Fruit fly (Drosophila melanogaster) whole organism, prepupa: Measurements from ENCODE around the gene oc.

Experiments
- CG10669 ChIP-seq: fragments of 200-800 bp; sonication (Bioruptor generic); optimal IDR thresholded peaks from 3 replicates; lab custom pipeline; 2018; ENCODE audit warnings: missing biosample characterization, mild to moderate bottlenecking, missing genetic modification characterization, moderate library complexity
- CG11294 ChIP-seq: fragments of 200-800 bp; sonication (Bioruptor generic); IDR thresholded peaks from 2 replicates; pipeline ENCODE4 v1.3.6; 2022; ENCODE audit warnings: missing biosample characterization, missing genetic modification characterization
- CG11762 ChIP-seq: fragments of 200-800 bp; sonication (Bioruptor generic); optimal IDR thresholded peaks from 3 replicates; lab custom pipeline; 2016; ENCODE audit warnings: missing biosample characterization, missing genetic modification characterization; ENCODE audit not compliant: insufficient read depth
- CG11902 ChIP-seq: fragments of 200-800 bp; sonication (Bioruptor generic); optimal IDR thresholded peaks from 3 replicates; lab custom pipeline; 2016; ENCODE audit warnings: missing biosample characterization, missing genetic modification characterization
- CG15336 ChIP-seq: fragments of 200-800 bp; sonication (Bioruptor generic); IDR thresholded peaks from 2 replicates; pipeline ENCODE4 v1.3.6; 2022; ENCODE audit warnings: missing biosample characterization, missing genetic modification characterization
- CG1621 ChIP-seq: fragments of 200-800 bp; sonication (Bioruptor generic); optimal IDR thresholded peaks from 3 replicates; lab custom pipeline; 2018; ENCODE audit warnings: missing biosample characterization, mild to moderate bottlenecking, missing genetic modification characterization
- CG16779 ChIP-seq: fragments of 200-800 bp; sonication (Bioruptor generic); optimal IDR thresholded peaks from 3 replicates; lab custom pipeline; 2017; ENCODE audit warnings: missing biosample characterization, mild to moderate bottlenecking, missing genetic modification characterization
- CG3032 ChIP-seq: fragments of 200-800 bp; optimal IDR thresholded peaks from 2 replicates; lab custom pipeline; 2019; ENCODE audit warnings: missing biosample characterization, mild to moderate bottlenecking, missing genetic modification characterization, moderate library complexity
- CG31627 ChIP-seq: fragments of 200-800 bp; sonication (Bioruptor generic); optimal IDR thresholded peaks from 3 replicates; lab custom pipeline; 2016; ENCODE audit warnings: missing biosample characterization, missing genetic modification characterization
- CG32006 ChIP-seq: fragments of 200-800 bp; sonication (Bioruptor generic); optimal IDR thresholded peaks from 3 replicates; lab custom pipeline; 2017; ENCODE audit warnings: missing biosample characterization, mild to moderate bottlenecking, missing genetic modification characterization
- CG34406 ChIP-seq: fragments of 200-800 bp; sonication (Bioruptor generic); optimal IDR thresholded peaks from 3 replicates; lab custom pipeline; 2016; ENCODE audit warnings: missing biosample characterization, missing genetic modification characterization
- CG3919 ChIP-seq: fragments of 200-800 bp; sonication (Bioruptor generic); optimal IDR thresholded peaks from 3 replicates; lab custom pipeline; 2016; ENCODE audit warnings: missing biosample characterization, missing genetic modification characterization
- CG4318 ChIP-seq: fragments of 200-800 bp; sonication (Bioruptor generic); optimal IDR thresholded peaks from 3 replicates; lab custom pipeline; 2017; ENCODE audit warnings: missing biosample characterization, mild to moderate bottlenecking, missing genetic modification characterization
- CG6163 ChIP-seq: fragments of 200-800 bp; sonication (Bioruptor generic); IDR thresholded peaks from 3 replicates; pipeline ENCODE4 v1.3.6; 2022; ENCODE audit warnings: missing biosample characterization, missing genetic modification characterization
- CG6276 ChIP-seq: fragments of 200-800 bp; sonication (Bioruptor generic); optimal IDR thresholded peaks from 2 replicates; lab custom pipeline; 2017; ENCODE audit warnings: missing biosample characterization, mild to moderate bottlenecking, missing genetic modification characterization
- CG6792 ChIP-seq: fragments of 200-800 bp; sonication (Bioruptor generic); optimal IDR thresholded peaks from 3 replicates; lab custom pipeline; 2016; ENCODE audit warnings: missing biosample characterization, missing genetic modification characterization
- CG6808 ChIP-seq: fragments of 200-800 bp; sonication (Bioruptor generic); optimal IDR thresholded peaks from 3 replicates; lab custom pipeline; 2017; ENCODE audit warnings: missing biosample characterization, missing genetic modification characterization, mild to moderate bottlenecking, moderate library complexity, missing genetic modification reagents
- CG7368 ChIP-seq: fragments of 200-800 bp; sonication (Bioruptor generic); optimal IDR thresholded peaks from 3 replicates; lab custom pipeline; 2016; ENCODE audit warnings: missing biosample characterization, missing genetic modification characterization
- CG8119 ChIP-seq: fragments of 200-800 bp; sonication (Bioruptor generic); IDR thresholded peaks from 3 replicates; pipeline ENCODE4 v1.3.6; 2022; ENCODE audit warnings: missing biosample characterization, missing genetic modification characterization
- CG8632 ChIP-seq: fragments of 200-800 bp; sonication (Bioruptor generic); optimal IDR thresholded peaks from 3 replicates; lab custom pipeline; 2016; ENCODE audit warnings: missing biosample characterization, missing genetic modification characterization
- Eip75B ChIP-seq: fragments of 200-800 bp; sonication (Bioruptor generic); optimal IDR thresholded peaks from 3 replicates; lab custom pipeline; 2016; ENCODE audit warnings: missing biosample characterization, missing genetic modification characterization
- Eip78C ChIP-seq: fragments of 200-800 bp; sonication (Bioruptor generic); peaks from one replicate; lab custom pipeline; 2016; ENCODE audit warnings: missing biosample characterization, missing genetic modification characterization
- Eip93F ChIP-seq: fragments of 200-800 bp; sonication (Bioruptor generic); optimal IDR thresholded peaks from 2 replicates; lab custom pipeline; 2016; ENCODE audit warnings: missing biosample characterization, mild to moderate bottlenecking, missing genetic modification characterization
- Ets21C ChIP-seq: fragments of 200-800 bp; sonication (Bioruptor generic); optimal IDR thresholded peaks from 3 replicates; lab custom pipeline; 2016; ENCODE audit warnings: missing biosample characterization, missing genetic modification characterization
- Ets96B ChIP-seq: fragments of 200-800 bp; optimal IDR thresholded peaks from 2 replicates; lab custom pipeline; 2019; ENCODE audit warnings: missing biosample characterization, mild to moderate bottlenecking, missing genetic modification characterization, moderate library complexity
- Gug ChIP-seq: fragments of 200-800 bp; sonication (Bioruptor generic); IDR thresholded peaks from 2 replicates; pipeline ENCODE4 v1.3.6; 2022; ENCODE audit warnings: missing biosample characterization, missing genetic modification characterization
- Hr38 ChIP-seq: sonication (Bioruptor generic); optimal IDR thresholded peaks from 2 replicates; lab custom pipeline; 2016; ENCODE audit warnings: missing biosample characterization, missing genetic modification characterization
- Hr39 ChIP-seq: fragments of 200-800 bp; sonication (Bioruptor generic); optimal IDR thresholded peaks from 2 replicates; lab custom pipeline; 2016; ENCODE audit warnings: missing biosample characterization, missing genetic modification characterization
- Hr4 ChIP-seq: fragments of 200-800 bp; sonication (Bioruptor generic); optimal IDR thresholded peaks from 3 replicates; lab custom pipeline; 2016; ENCODE audit warnings: missing biosample characterization, missing genetic modification characterization
- Lpt ChIP-seq: fragments of 200-800 bp; sonication (Bioruptor generic); optimal IDR thresholded peaks from 3 replicates; lab custom pipeline; 2016; ENCODE audit warnings: missing biosample characterization, missing genetic modification characterization
- Met ChIP-seq: fragments of 200-800 bp; sonication (Bioruptor generic); optimal IDR thresholded peaks from 3 replicates; lab custom pipeline; 2016; ENCODE audit warnings: missing biosample characterization, missing genetic modification characterization
- OdsH ChIP-seq: fragments of 200-800 bp; sonication (Bioruptor generic); optimal IDR thresholded peaks from 3 replicates; lab custom pipeline; 2016; ENCODE audit warnings: missing biosample characterization, missing genetic modification characterization
- Smox ChIP-seq: fragments of 200-800 bp; sonication (Bioruptor generic); optimal IDR thresholded peaks from 3 replicates; lab custom pipeline; 2016; ENCODE audit warnings: missing biosample characterization, missing genetic modification characterization
- Sox102F ChIP-seq: fragments of 200-800 bp; sonication (Bioruptor generic); optimal IDR thresholded peaks from 2 replicates; lab custom pipeline; 2016; ENCODE audit warnings: missing biosample characterization, mild to moderate bottlenecking, missing genetic modification characterization
- Sox14 ChIP-seq: fragments of 200-800 bp; sonication (Bioruptor generic); optimal IDR thresholded peaks from 3 replicates; lab custom pipeline; 2016; ENCODE audit warnings: missing biosample characterization, missing genetic modification characterization
- Sox15 ChIP-seq: fragments of 200-800 bp; sonication (Bioruptor generic); optimal IDR thresholded peaks from 3 replicates; lab custom pipeline; 2016; ENCODE audit warnings: missing biosample characterization, missing genetic modification characterization
- achi ChIP-seq: fragments of 200-800 bp; sonication (Bioruptor generic); optimal IDR thresholded peaks from 3 replicates; lab custom pipeline; 2016; ENCODE audit warnings: missing biosample characterization, missing genetic modification characterization
- acj6 ChIP-seq: fragments of 200-800 bp; sonication (Bioruptor generic); optimal IDR thresholded peaks from 3 replicates; lab custom pipeline; 2016; ENCODE audit warnings: missing biosample characterization, missing genetic modification characterization
- cyc ChIP-seq: fragments of 200-800 bp; sonication (Bioruptor generic); optimal IDR thresholded peaks from 3 replicates; lab custom pipeline; 2016; ENCODE audit warnings: missing biosample characterization, missing genetic modification characterization
- eg ChIP-seq: fragments of 200-800 bp; sonication (Bioruptor generic); IDR thresholded peaks from 3 replicates; pipeline ENCODE4 v1.3.6; 2022; ENCODE audit warnings: missing biosample characterization, missing genetic modification characterization
- esn ChIP-seq: fragments of 200-800 bp; sonication (Bioruptor generic); optimal IDR thresholded peaks from 2 replicates; lab custom pipeline; 2016; ENCODE audit warnings: missing biosample characterization, mild to moderate bottlenecking, missing genetic modification characterization, moderate library complexity
- fd59A ChIP-seq: fragments of 200-800 bp; sonication (Bioruptor generic); optimal IDR thresholded peaks from 2 replicates; lab custom pipeline; 2017; ENCODE audit warnings: missing biosample characterization, mild to moderate bottlenecking, missing genetic modification characterization, missing genetic modification reagents
- fd85E ChIP-seq: fragments of 200-800 bp; sonication (Bioruptor generic); optimal IDR thresholded peaks from 3 replicates; lab custom pipeline; 2016; ENCODE audit warnings: missing biosample characterization, missing genetic modification characterization
- fkh ChIP-seq: fragments of 200-800 bp; sonication (Bioruptor generic); optimal IDR thresholded peaks from 3 replicates; lab custom pipeline; 2017; ENCODE audit warnings: missing biosample characterization, mild to moderate bottlenecking, missing genetic modification characterization, moderate library complexity
- lz ChIP-seq: fragments of 200-800 bp; sonication (Bioruptor generic); optimal IDR thresholded peaks from 3 replicates; lab custom pipeline; 2016; ENCODE audit warnings: missing biosample characterization, missing genetic modification characterization
- net ChIP-seq: fragments of 200-800 bp; sonication (Bioruptor generic); optimal IDR thresholded peaks from 3 replicates; lab custom pipeline; 2016; ENCODE audit warnings: missing biosample characterization, missing genetic modification characterization
- pdm3 ChIP-seq: fragments of 200-800 bp; sonication (Bioruptor generic); optimal IDR thresholded peaks from 3 replicates; lab custom pipeline; 2016; ENCODE audit warnings: missing biosample characterization, missing genetic modification characterization
- salr ChIP-seq, 2 experiments: fragments of 200-800 bp; sonication (Bioruptor generic); optimal IDR thresholded peaks; 3 replicates each; lab custom pipeline; 2016 to 2018; ENCODE audit warnings: missing biosample characterization in 2 of 2, missing genetic modification characterization in 2 of 2, mild to moderate bottlenecking in 1 of 2
- spab ChIP-seq: fragments of 200-800 bp; sonication (Bioruptor generic); optimal IDR thresholded peaks from 2 replicates; lab custom pipeline; 2017; ENCODE audit warnings: missing biosample characterization, mild to moderate bottlenecking, missing genetic modification characterization, missing genetic modification reagents
- ss ChIP-seq, 2 experiments: fragments of 200-800 bp; sonication (Bioruptor generic); optimal IDR thresholded peaks; 2 replicates in 1 of 2; 3 replicates in 1 of 2; lab custom pipeline; 2017 to 2018; ENCODE audit warnings: mild to moderate bottlenecking in 2 of 2, missing biosample characterization in 2 of 2, missing genetic modification characterization in 2 of 2, moderate library complexity in 1 of 2
- svp ChIP-seq: fragments of 200-800 bp; sonication (Bioruptor generic); peaks from one replicate; lab custom pipeline; 2016; ENCODE audit warnings: missing biosample characterization, missing genetic modification characterization
- topi ChIP-seq: fragments of 200-800 bp; sonication (Bioruptor generic); optimal IDR thresholded peaks from 3 replicates; lab custom pipeline; 2016; ENCODE audit warnings: missing biosample characterization, missing genetic modification characterization
- vri ChIP-seq: fragments of 200-800 bp; sonication (Bioruptor generic); optimal IDR thresholded peaks from 3 replicates; lab custom pipeline; 2016; ENCODE audit warnings: missing biosample characterization, mild to moderate bottlenecking, missing genetic modification characterization

oc gene

dm6 chrX:8690003-8690402 is 39.5 kb upstream of the oc start, which contains the start of the genes Ppt1 and Ogg1:
TSS of gene Ppt1 (minus strand) at chrX:8690227.
TSS of gene Ogg1 (plus strand) at chrX:8690327.
- TF ChIP-seq CG4318 (GFP tag; lab: Kevin White, UChicago) (no peak), Sox14 (GFP tag; lab: Kevin White, UChicago) (peak; percentile 52), ss (GFP tag; optimal IDR thresholded peaks at IDR 0.05; lab: Kevin White, UChicago) (no peak), esn (GFP tag; lab: Kevin White, UChicago) (peak; percentile 77), CG11762 (peak; percentile 31), fkh (GFP tag; lab: Kevin White, UChicago) (peak; percentile 88), CG8632 (GFP tag; lab: Kevin White, UChicago) (peak; percentile 6), CG6276 (GFP tag; lab: Kevin White, UChicago) (no peak), Ets96B (tag; lab: Kevin White, UChicago) (peak; percentile 25), achi (peak; percentile 60), CG7368 (no peak), Ets21C (GFP tag; lab: Kevin White, UChicago) (peak; percentile 52), CG6808 (peak; percentile 4), CG15336 (GFP tag; lab: Robert Waterston, UW) (no peak; the same call in 1 of the 2 replicates), pdm3 (GFP tag; lab: Kevin White, UChicago) (peak; percentile 71), CG6792 (peak; percentile 47), CG34406 (GFP tag; lab: Kevin White, UChicago) (peak; percentile 15), fd59A (no peak), acj6 (GFP tag; lab: Kevin White, UChicago) (peak; percentile 64), Eip75B (peak; percentile 58), Lpt (GFP tag; lab: Kevin White, UChicago) (no peak), CG11902 (GFP tag; lab: Kevin White, UChicago) (peak; percentile 8), spab (GFP tag; lab: Kevin White, UChicago) (no peak), CG10669 (GFP tag; lab: Kevin White, UChicago) (peak; percentile 41), CG3032 (tag; lab: Kevin White, UChicago) (peak; percentile 40), Hr4 (peak; percentile 21), Eip93F (GFP tag; lab: Kevin White, UChicago) (peak; percentile 0), net (GFP tag; lab: Kevin White, UChicago) (peak; percentile 25), CG1621 (peak; percentile 29), CG16779 (tag; lab: Kevin White, UChicago) (no peak), lz (peak; percentile 62), CG8119 (GFP tag; lab: Robert Waterston, UW) (no peak), OdsH (GFP tag; lab: Kevin White, UChicago) (peak; percentile 64), CG32006 (GFP tag; lab: Kevin White, UChicago) (no peak), salr (GFP tag; optimal IDR thresholded peaks at IDR 0.05; lab: Kevin White, UChicago) (no peak), Eip78C (GFP tag; lab: Kevin White, UChicago) (peak; percentile 86), CG6163 (GFP tag; lab: Robert Waterston, UW) (peak; percentile 31; the same call in 1 of the 3 replicates), topi (GFP tag; lab: Kevin White, UChicago) (peak; percentile 56), fd85E (GFP tag; lab: Kevin White, UChicago) (no peak), svp (peak; percentile 74), Gug (GFP tag; lab: Robert Waterston, UW) (0 out of 2 replicates have a peak, but pooled peaks have one; percentile 26), Sox15 (GFP tag; lab: Kevin White, UChicago) (peak; percentile 10), Hr38 (GFP tag; lab: Kevin White, UChicago) (no peak), CG3919 (GFP tag; lab: Kevin White, UChicago) (no peak), CG31627 (GFP tag; lab: Kevin White, UChicago) (peak; percentile 71), vri (GFP tag; lab: Kevin White, UChicago) (peak; percentile 36), eg (GFP tag; lab: Robert Waterston, UW) (peak; percentile 20; the same call in 1 of the 3 replicates), Sox102F (GFP tag; lab: Kevin White, UChicago) (no peak), Met (GFP tag; lab: Kevin White, UChicago) (no peak), Hr39 (GFP tag; lab: Kevin White, UChicago) (peak; percentile 65), Smox (GFP tag; lab: Kevin White, UChicago) (no peak), CG11294 (GFP tag; lab: Robert Waterston, UW) (no peak), cyc (peak; percentile 54)
